Fruit fly (Drosophila melanogaster): ENCODE results near the gene CG15888.
A peak's percentile ranks its signal among the peaks of the same experiment; 100 is the strongest.

Gene CG15888

dm6 chr3R:13290329-13290728, 4.0 kb upstream of the CG15888 start, which contains the start of gene Osi22:
Gene Osi22, plus strand, starts transcription at chr3R:13290629.
- no peak for TF ChIP-seq HLH106 (tag; optimal IDR thresholded peaks at IDR 0.05)
- TF ChIP-seq foxo (GFP tag; optimal IDR thresholded peaks at IDR 0.05): no peak
- no peak for TF ChIP-seq Rel (GFP tag; optimal IDR thresholded peaks at IDR 0.05)
- no peak for TF ChIP-seq Rel (tag; optimal IDR thresholded peaks at IDR 0.05)
- no peak for TF ChIP-seq lola (GFP tag; optimal IDR thresholded peaks at IDR 0.05)
- no peak for TF ChIP-seq pan (optimal IDR thresholded peaks at IDR 0.05)
- TF ChIP-seq br (GFP tag; optimal IDR thresholded peaks at IDR 0.05): no peak
- TF ChIP-seq CG9705 (GFP tag; optimal IDR thresholded peaks at IDR 0.05): no peak
- TF ChIP-seq Hnf4 (GFP tag; optimal IDR thresholded peaks at IDR 0.05): no peak
- no peak for TF ChIP-seq ey (GFP tag; optimal IDR thresholded peaks at IDR 0.05)
- TF ChIP-seq Mio (GFP tag; optimal IDR thresholded peaks at IDR 0.05): no peak
- no peak for TF ChIP-seq Sp1 (GFP tag; optimal IDR thresholded peaks at IDR 0.05)
- TF ChIP-seq fru (GFP tag; optimal IDR thresholded peaks at IDR 0.05): no peak
- TF ChIP-seq Dif (GFP tag; optimal IDR thresholded peaks at IDR 0.05; ENCODE audit: partially characterized antibody): no peak

dm6 chr3R:13288763-13289312, 2.5 kb upstream of the CG15888 start, which contains the start of gene apn:
Gene apn, minus strand, starts transcription at chr3R:13288813.
- no peak for TF ChIP-seq dl (GFP tag; optimal IDR thresholded peaks at IDR 0.05; ENCODE audit: insufficient read depth in 1 of 2, partially characterized antibody in 2 of 2)
- no peak for TF ChIP-seq h (GFP tag; optimal IDR thresholded peaks at IDR 0.05)
- TF ChIP-seq sv (GFP tag; optimal IDR thresholded peaks at IDR 0.05): no peak
- no peak for TF ChIP-seq Mio (GFP tag; optimal IDR thresholded peaks at IDR 0.05)

dm6 chr3R:13285110-13285509, 1.2 kb downstream of the CG15888 start:
- no peak for TF ChIP-seq br (GFP tag; optimal IDR thresholded peaks at IDR 0.05)
- peak; percentile 97 for TF ChIP-seq Dfd (GFP tag; optimal IDR thresholded peaks at IDR 0.05)
- no peak for TF ChIP-seq tai (GFP tag; optimal IDR thresholded peaks at IDR 0.05)

- TF ChIP-seq CrebA (GFP tag; optimal IDR thresholded peaks at IDR 0.05; ENCODE audit: borderline replicate concordance) (no peak), Mio (GFP tag; optimal IDR thresholded peaks at IDR 0.05) (no peak), Sp1 (GFP tag; optimal IDR thresholded peaks at IDR 0.05) (no peak), dsf (GFP tag; optimal IDR thresholded peaks at IDR 0.05; ENCODE audit: borderline replicate concordance) (no peak), fru (GFP tag; optimal IDR thresholded peaks at IDR 0.05) (no peak), woc (GFP tag; optimal IDR thresholded peaks at IDR 0.05) (no peak), Hnf4 (GFP tag; optimal IDR thresholded peaks at IDR 0.05) (no peak), jim (GFP tag; optimal IDR thresholded peaks at IDR 0.05) (no peak), dl (GFP tag; optimal IDR thresholded peaks at IDR 0.05; ENCODE audit: insufficient read depth in 1 of 2, partially characterized antibody in 2 of 2) (no peak), CG32264 (GFP tag; optimal IDR thresholded peaks at IDR 0.05) (no peak), Dfd (GFP tag; optimal IDR thresholded peaks at IDR 0.05) (no peak), Vsx2 (GFP tag; optimal IDR thresholded peaks at IDR 0.05; ENCODE audit: partially characterized antibody) (no peak), GATAd (GFP tag; optimal IDR thresholded peaks at IDR 0.05) (no peak), usp (GFP tag; optimal IDR thresholded peaks at IDR 0.05) (no peak), psq (GFP tag; optimal IDR thresholded peaks at IDR 0.05) (no peak)
Measured at dm6 chr3R:13279419-13279818, 6.9 kb downstream of the CG15888 start, which contains the start of gene CG8630. Gene CG8630, plus strand, starts transcription at chr3R:13279721.

dm6 chr3R:13275473-13275872, 10.9 kb downstream of the CG15888 start:
- no peak for TF ChIP-seq Rel (GFP tag; optimal IDR thresholded peaks at IDR 0.05)
- no peak for TF ChIP-seq Rel (tag; optimal IDR thresholded peaks at IDR 0.05)
- TF ChIP-seq Mio (GFP tag; optimal IDR thresholded peaks at IDR 0.05): no peak
- TF ChIP-seq rgr (GFP tag; optimal IDR thresholded peaks at IDR 0.05): no peak
- no peak for TF ChIP-seq jim (GFP tag; optimal IDR thresholded peaks at IDR 0.05)
- no peak for TF ChIP-seq br (GFP tag; optimal IDR thresholded peaks at IDR 0.05)
- no peak for TF ChIP-seq Abd-B (GFP tag; optimal IDR thresholded peaks at IDR 0.05)

dm6 chr3R:13274257-13274796, 12.0 kb downstream of the CG15888 start:
- no peak for TF ChIP-seq dsf (GFP tag; optimal IDR thresholded peaks at IDR 0.05; ENCODE audit: borderline replicate concordance)
- TF ChIP-seq br (GFP tag; optimal IDR thresholded peaks at IDR 0.05): no peak
- no peak for TF ChIP-seq h (GFP tag; optimal IDR thresholded peaks at IDR 0.05)
- TF ChIP-seq Dfd (GFP tag; optimal IDR thresholded peaks at IDR 0.05): no peak
- no peak for TF ChIP-seq Myc (optimal IDR thresholded peaks at IDR 0.05)
- TF ChIP-seq Jra (GFP tag; optimal IDR thresholded peaks at IDR 0.05): no peak
- TF ChIP-seq tai (GFP tag; optimal IDR thresholded peaks at IDR 0.05): no peak
- no peak for TF ChIP-seq CG9705 (GFP tag; optimal IDR thresholded peaks at IDR 0.05)
- no peak for TF ChIP-seq Hnf4 (GFP tag; optimal IDR thresholded peaks at IDR 0.05)
- no peak for TF ChIP-seq CrebA (GFP tag; optimal IDR thresholded peaks at IDR 0.05; ENCODE audit: borderline replicate concordance)
- TF ChIP-seq fru (GFP tag; optimal IDR thresholded peaks at IDR 0.05): no peak
- TF ChIP-seq Hr78 (GFP tag; optimal IDR thresholded peaks at IDR 0.05): no peak
- no peak for TF ChIP-seq sv (GFP tag; optimal IDR thresholded peaks at IDR 0.05)
- TF ChIP-seq foxo (GFP tag; optimal IDR thresholded peaks at IDR 0.05): no peak
- no peak for TF ChIP-seq Rel (GFP tag; optimal IDR thresholded peaks at IDR 0.05)
- no peak for TF ChIP-seq Rel (tag; optimal IDR thresholded peaks at IDR 0.05)
- TF ChIP-seq usp (GFP tag; optimal IDR thresholded peaks at IDR 0.05): no peak
- no peak for TF ChIP-seq OdsH (GFP tag; optimal IDR thresholded peaks at IDR 0.05)
- no peak for TF ChIP-seq sage (GFP tag; optimal IDR thresholded peaks at IDR 0.05)

Measured in whole organism, wandering third instar larva.